Worm (Caenorhabditis elegans): ENCODE measurements around the gene kel-8.

kel-8 gene

ce11 chrV:2725225-2725624 is 54.0 kb downstream of the kel-8 start, which contains the start of gene srg-59:
TSS of gene srg-59 (minus strand) at chrV:2725325.
- TF ChIP-seq nhr-12 (tag; optimal IDR thresholded peaks at IDR 0.05): no peak
- no peak for TF ChIP-seq C16A3.4 (tag; optimal IDR thresholded peaks at IDR 0.05)
- TF ChIP-seq aha-1 (tag; optimal IDR thresholded peaks at IDR 0.05): no peak
- no peak for TF ChIP-seq nhr-84 (tag; optimal IDR thresholded peaks at IDR 0.05)
- TF ChIP-seq ztf-4 (tag; optimal IDR thresholded peaks at IDR 0.05): no peak
- no peak for TF ChIP-seq zag-1 (tag; optimal IDR thresholded peaks at IDR 0.05)
- TF ChIP-seq lin-14 (GFP tag; optimal IDR thresholded peaks at IDR 0.05): no peak

- TF ChIP-seq nhr-85 (tag): peak; percentile 39
- TF ChIP-seq egl-27 (tag; optimal IDR thresholded peaks at IDR 0.05): no peak
Observed at ce11 chrV:2727101-2727500, 55.8 kb downstream of the kel-8 start, which contains the start of gene str-13. TSS of gene str-13 (minus strand) at chrV:2727201.

- TF ChIP-seq sox-4 (tag; optimal IDR thresholded peaks at IDR 0.05): no peak
- TF ChIP-seq lin-14 (GFP tag; optimal IDR thresholded peaks at IDR 0.05): no peak
- no peak for TF ChIP-seq ceh-90 (tag; optimal IDR thresholded peaks at IDR 0.05)
- no peak for TF ChIP-seq fkh-8 (tag; optimal IDR thresholded peaks at IDR 0.05)
- no peak for TF ChIP-seq snpc-4 (tag; optimal IDR thresholded peaks at IDR 0.05)
- TF ChIP-seq lin-13 (GFP tag; optimal IDR thresholded peaks at IDR 0.05): no peak
- no peak for TF ChIP-seq aly-2 (tag; optimal IDR thresholded peaks at IDR 0.05)
- no peak for TF ChIP-seq mep-1 (tag; optimal IDR thresholded peaks at IDR 0.05)
- TF ChIP-seq nhr-19 (GFP tag; conservative IDR thresholded peaks at IDR 0.05): no peak
- no peak for TF ChIP-seq fos-1 (tag; optimal IDR thresholded peaks at IDR 0.05)
- no peak for TF ChIP-seq pax-3 (tag; optimal IDR thresholded peaks at IDR 0.05)
- TF ChIP-seq zag-1 (tag; optimal IDR thresholded peaks at IDR 0.05): no peak
- TF ChIP-seq vab-15 (tag; optimal IDR thresholded peaks at IDR 0.05): no peak
- TF ChIP-seq nhr-90 (tag; optimal IDR thresholded peaks at IDR 0.05; ENCODE audit: poor library complexity): no peak
- TF ChIP-seq zip-4 (GFP tag; optimal IDR thresholded peaks at IDR 0.05): no peak
Observed at ce11 chrV:2728236-2728635, 57.0 kb downstream of the kel-8 start, which contains the start of gene str-33. TSS of gene str-33 (plus strand) at chrV:2728536.

ce11 chrV:2730784-2731480 is 59.7 kb downstream of the kel-8 start, which contains the start of gene dod-3:
TSS of gene dod-3 (minus strand) at chrV:2731098.
- TF ChIP-seq pax-3 (tag; optimal IDR thresholded peaks at IDR 0.05) (no peak), snpc-4 (tag; optimal IDR thresholded peaks at IDR 0.05) (no peak), blmp-1 (tag; optimal IDR thresholded peaks at IDR 0.05) (no peak), tbx-2 (tag; optimal IDR thresholded peaks at IDR 0.05) (no peak), nhr-71 (tag; optimal IDR thresholded peaks at IDR 0.05) (no peak), sup-37 (GFP tag; optimal IDR thresholded peaks at IDR 0.05) (no peak), nhr-28 (tag; optimal IDR thresholded peaks at IDR 0.05) (no peak), ama-1 (optimal IDR thresholded peaks at IDR 0.05) (peak; percentile 8), egl-27 (tag; optimal IDR thresholded peaks at IDR 0.05) (no peak), ets-5 (GFP tag; IDR thresholded peaks at IDR 0.05) (no peak), lsy-2 (tag; optimal IDR thresholded peaks at IDR 0.05) (no peak), nhr-19 (GFP tag; conservative IDR thresholded peaks at IDR 0.05) (no peak), rnt-1 (tag; optimal IDR thresholded peaks at IDR 0.05) (no peak), elt-2 (tag; optimal IDR thresholded peaks at IDR 0.05) (peak; percentile 98), pag-3 (tag; optimal IDR thresholded peaks at IDR 0.05; ENCODE audit: borderline replicate concordance, insufficient read depth) (no peak), Y116A8C.19 (tag; optimal IDR thresholded peaks at IDR 0.05; ENCODE audit: borderline replicate concordance) (no peak), xbp-1 (tag; optimal IDR thresholded peaks at IDR 0.05) (no peak), dpl-1 (GFP tag; optimal IDR thresholded peaks at IDR 0.05) (no peak), dsc-1 (tag; optimal IDR thresholded peaks at IDR 0.05) (no peak), unc-130 (tag; optimal IDR thresholded peaks at IDR 0.05) (no peak), zag-1 (tag; optimal IDR thresholded peaks at IDR 0.05) (no peak), nhr-90 (tag; optimal IDR thresholded peaks at IDR 0.05; ENCODE audit: poor library complexity) (peak; percentile 43)

All from whole organism, L1 larva.